Worm (Caenorhabditis elegans) whole organism, L2 larva: ENCODE data around the gene hpo-26.

ENCODE experiments used
- C34F6.9 ChIP-seq: fragments of 150-350 bp; optimal IDR thresholded peaks from 2 replicates; lab custom pipeline; 2014; ENCODE audit warnings: missing biosample characterization, missing genetic modification characterization
- F13H6.1 ChIP-seq: sonication (generic microtip); optimal IDR thresholded peaks from 2 replicates; lab custom pipeline; 2016; ENCODE audit warnings: missing genetic modification characterization, missing compliant biosample characterization
- R02D3.7 ChIP-seq: fragments of 150-350 bp; optimal IDR thresholded peaks from 2 replicates; lab custom pipeline; 2014; ENCODE audit warnings: missing biosample characterization, missing genetic modification characterization
- Y55F3AM.14 ChIP-seq: fragments of 200-800 bp; sonication (Bioruptor generic); optimal IDR thresholded peaks from 2 replicates; lab custom pipeline; 2018; ENCODE audit warnings: mild to moderate bottlenecking, missing genetic modification characterization, missing compliant biosample characterization
- aly-2 ChIP-seq: fragments of 150-350 bp; optimal IDR thresholded peaks from 2 replicates; lab custom pipeline; 2014; ENCODE audit warnings: missing biosample characterization, missing genetic modification characterization
- blmp-1 ChIP-seq: sonication (generic microtip); optimal IDR thresholded peaks from 2 replicates; lab custom pipeline; 2017; ENCODE audit warnings: missing genetic modification characterization, mild to moderate bottlenecking, missing compliant biosample characterization, antibody characterized with exemption, moderate library complexity; ENCODE audit not compliant: insufficient read depth
- ceh-16 ChIP-seq: fragments of 150-350 bp; optimal IDR thresholded peaks from 2 replicates; lab custom pipeline; 2014; ENCODE audit warnings: missing biosample characterization, missing genetic modification characterization
- ceh-82 ChIP-seq: fragments of 150-350 bp; optimal IDR thresholded peaks from 2 replicates; lab custom pipeline; 2014; ENCODE audit warnings: missing biosample characterization, missing genetic modification characterization
- crh-2 ChIP-seq: sonication (generic microtip); optimal IDR thresholded peaks from 2 replicates; lab custom pipeline; 2017; ENCODE audit warnings: missing biosample characterization, missing genetic modification characterization
- egl-27 ChIP-seq: sonication (generic microtip); optimal IDR thresholded peaks from 3 replicates; lab custom pipeline; 2017; ENCODE audit warnings: missing biosample characterization, missing genetic modification reagents, missing genetic modification characterization
- elt-3 ChIP-seq: sonication (generic microtip); optimal IDR thresholded peaks from 2 replicates; lab custom pipeline; 2017; ENCODE audit warnings: missing biosample characterization, missing genetic modification characterization
- fos-1 ChIP-seq: fragments of 150-350 bp; optimal IDR thresholded peaks from 2 replicates; lab custom pipeline; 2014; ENCODE audit warnings: missing biosample characterization, missing genetic modification characterization
- lin-13 ChIP-seq: fragments of 150-350 bp; optimal IDR thresholded peaks from 2 replicates; lab custom pipeline; 2014; ENCODE audit warnings: missing biosample characterization, missing genetic modification reagents, missing genetic modification characterization
- lin-39 ChIP-seq: fragments of 150-350 bp; optimal IDR thresholded peaks from 2 replicates; lab custom pipeline; 2014; ENCODE audit warnings: missing biosample characterization, missing genetic modification reagents, missing genetic modification characterization
- lsy-2 ChIP-seq, 2 experiments: fragments of 150-350 bp in 1 of 2; sonication (generic microtip) in 1 of 2; optimal IDR thresholded peaks; 2 replicates each; lab custom pipeline; 2014 to 2017; ENCODE audit warnings: missing biosample characterization in 2 of 2, missing genetic modification characterization in 2 of 2
- mab-5 ChIP-seq: fragments of 150-350 bp; optimal IDR thresholded peaks from 2 replicates; lab custom pipeline; 2014; ENCODE audit warnings: missing biosample characterization, missing genetic modification characterization
- mbf-1 ChIP-seq: sonication (generic microtip); optimal IDR thresholded peaks from 2 replicates; lab custom pipeline; 2017; ENCODE audit warnings: missing biosample characterization, missing genetic modification characterization
- nhr-10 ChIP-seq: sonication (generic microtip); optimal IDR thresholded peaks from 2 replicates; lab custom pipeline; 2017; ENCODE audit warnings: missing biosample characterization, missing genetic modification characterization
- nhr-11 ChIP-seq: fragments of 150-350 bp; optimal IDR thresholded peaks from 2 replicates; lab custom pipeline; 2014; ENCODE audit warnings: missing biosample characterization, missing genetic modification characterization
- nhr-12 ChIP-seq: fragments of 150-350 bp; optimal IDR thresholded peaks from 2 replicates; lab custom pipeline; 2014; ENCODE audit warnings: missing biosample characterization, missing genetic modification characterization
- nhr-21 ChIP-seq: fragments of 150-350 bp; optimal IDR thresholded peaks from 2 replicates; lab custom pipeline; 2014; ENCODE audit warnings: missing biosample characterization, missing genetic modification characterization
- nhr-237 ChIP-seq: fragments of 150-350 bp; optimal IDR thresholded peaks from 2 replicates; lab custom pipeline; 2014; ENCODE audit warnings: missing biosample characterization, missing genetic modification characterization
- nhr-25 ChIP-seq: fragments of 150-350 bp; sonication (generic microtip); optimal IDR thresholded peaks from 3 replicates; lab custom pipeline; 2014; ENCODE audit warnings: missing biosample characterization, missing genetic modification characterization
- nhr-6 ChIP-seq: fragments of 150-350 bp; optimal IDR thresholded peaks from 2 replicates; lab custom pipeline; 2014; ENCODE audit warnings: missing biosample characterization, missing genetic modification characterization
- nhr-77 ChIP-seq: fragments of 150-350 bp; optimal IDR thresholded peaks from 2 replicates; lab custom pipeline; 2014; ENCODE audit warnings: missing biosample characterization, missing genetic modification characterization
- peb-1 ChIP-seq: fragments of 150-350 bp; optimal IDR thresholded peaks from 2 replicates; lab custom pipeline; 2014; ENCODE audit warnings: missing biosample characterization, missing genetic modification characterization
- sem-4 ChIP-seq: fragments of 150-350 bp; optimal IDR thresholded peaks from 2 replicates; lab custom pipeline; 2014; ENCODE audit warnings: missing biosample characterization, missing genetic modification reagents, missing genetic modification characterization
- skn-1 ChIP-seq: sonication (generic microtip); optimal IDR thresholded peaks from 2 replicates; lab custom pipeline; 2017; ENCODE audit warnings: missing biosample characterization, missing genetic modification characterization
- sma-3 ChIP-seq: sonication (generic microtip); optimal IDR thresholded peaks from 2 replicates; lab custom pipeline; 2016; ENCODE audit warnings: missing genetic modification reagents, missing genetic modification characterization, missing compliant biosample characterization
- sma-9 ChIP-seq, 2 experiments: fragments of 150-350 bp in 1 of 2; sonication (generic microtip) in 1 of 2; optimal IDR thresholded peaks; 2 replicates each; lab custom pipeline; 2014 to 2016; ENCODE audit warnings: missing genetic modification characterization in 2 of 2, mild to moderate bottlenecking in 1 of 2, missing biosample characterization in 1 of 2, missing compliant biosample characterization in 1 of 2, missing genetic modification reagents in 1 of 2, moderate library complexity in 1 of 2
- unc-39 ChIP-seq: fragments of 150-350 bp; optimal IDR thresholded peaks from 2 replicates; lab custom pipeline; 2014; ENCODE audit warnings: missing biosample characterization, missing genetic modification characterization
- unc-55 ChIP-seq: fragments of 150-350 bp; sonication (generic microtip); optimal IDR thresholded peaks from 3 replicates; lab custom pipeline; 2014; ENCODE audit warnings: missing biosample characterization, missing genetic modification reagents, missing genetic modification characterization
- unc-62 ChIP-seq: fragments of 150-350 bp; optimal IDR thresholded peaks from 2 replicates; lab custom pipeline; 2014; ENCODE audit warnings: missing biosample characterization, missing genetic modification reagents, missing genetic modification characterization
- zag-1 ChIP-seq: fragments of 150-350 bp; optimal IDR thresholded peaks from 2 replicates; lab custom pipeline; 2014; ENCODE audit warnings: missing biosample characterization, missing genetic modification characterization
- ztf-1 ChIP-seq: fragments of 200-800 bp; sonication (Bioruptor generic); conservative IDR thresholded peaks from 2 replicates; pipeline ENCODE4 v1.3.6; 2022; ENCODE audit warnings: missing genetic modification characterization, missing compliant biosample characterization
- ztf-11 ChIP-seq: sonication (generic microtip); optimal IDR thresholded peaks from 2 replicates; lab custom pipeline; 2017; ENCODE audit warnings: missing biosample characterization, missing genetic modification characterization
- ztf-4 ChIP-seq: fragments of 150-350 bp; optimal IDR thresholded peaks from 2 replicates; lab custom pipeline; 2014; ENCODE audit warnings: missing biosample characterization, missing genetic modification characterization

The hpo-26 gene

DNA sequence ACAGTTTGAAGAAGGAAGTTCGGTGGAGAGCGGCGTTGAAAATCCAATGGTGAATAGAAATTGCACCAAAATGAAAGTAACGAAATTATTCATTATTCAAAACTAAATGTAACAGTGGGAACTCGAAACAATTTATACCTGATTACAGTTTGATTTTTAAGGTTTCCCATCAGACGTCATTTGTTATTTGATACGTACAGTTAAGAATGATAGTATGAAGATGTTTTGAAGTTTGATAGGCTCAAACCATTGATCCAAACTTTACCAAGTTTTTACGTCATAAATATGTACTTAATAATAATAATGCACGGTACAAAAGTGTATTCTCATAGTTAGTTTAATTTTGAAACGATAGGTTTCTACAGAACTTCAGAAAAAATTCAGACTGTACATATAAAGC is 25.2 kb upstream of the hpo-26 start, which contains the start of gene spp-20:
spp-20 (minus strand) TSS at position 101 of the 400 bp plus-strand sequence.
- no peak for TF ChIP-seq aly-2
- no peak for TF ChIP-seq nhr-6 (tag; lab: Kevin White, UChicago)
- no peak for TF ChIP-seq nhr-25 (tag; lab: Kevin White, UChicago)
- TF ChIP-seq nhr-11: no peak
- no peak for TF ChIP-seq nhr-237
- no peak for TF ChIP-seq unc-55 (GFP tag; lab: Kevin White, UChicago)
- TF ChIP-seq lsy-2 (tag; optimal IDR thresholded peaks at IDR 0.05; lab: Kevin White, UChicago): no peak
- TF ChIP-seq F13H6.1 (tag; lab: Kevin White, UChicago): no peak
- TF ChIP-seq ztf-1 (GFP tag; lab: Robert Waterston, UW): no peak
- TF ChIP-seq elt-3 (tag; lab: Kevin White, UChicago): no peak
- TF ChIP-seq lin-39 (tag; lab: Kevin White, UChicago): no peak
- TF ChIP-seq blmp-1 (tag; lab: Kevin White, UChicago): no peak
- TF ChIP-seq nhr-21 (tag; lab: Kevin White, UChicago): no peak
- no peak for TF ChIP-seq unc-62 (GFP tag; lab: Kevin White, UChicago)
- TF ChIP-seq mbf-1 (tag; lab: Kevin White, UChicago): no peak
- no peak for TF ChIP-seq sem-4
- TF ChIP-seq, all 48 proteins: peak for 0

ce11 chrV:6557035-6557434 is 24.2 kb upstream of the hpo-26 start, which contains the start of gene spp-27:
Gene spp-27, minus strand, starts transcription at chrV:6557135.
- no peak for TF ChIP-seq F13H6.1 (tag; lab: Kevin White, UChicago)
- no peak for TF ChIP-seq mab-5 (tag; lab: Kevin White, UChicago)
- no peak for TF ChIP-seq crh-2 (tag; lab: Kevin White, UChicago)
- TF ChIP-seq elt-3 (tag; lab: Kevin White, UChicago): no peak
- TF ChIP-seq lin-13 (GFP tag; lab: Kevin White, UChicago): no peak
- TF ChIP-seq mbf-1 (tag; lab: Kevin White, UChicago): no peak
- TF ChIP-seq sem-4: no peak
- TF ChIP-seq ceh-16 (tag; lab: Kevin White, UChicago): no peak
- no peak for TF ChIP-seq R02D3.7
- no peak for TF ChIP-seq fos-1
- no peak for TF ChIP-seq ztf-4 (tag; lab: Kevin White, UChicago)
- no peak for TF ChIP-seq zag-1 (tag; lab: Kevin White, UChicago)
- no peak for TF ChIP-seq peb-1
- TF ChIP-seq nhr-77 (tag; lab: Kevin White, UChicago): no peak
- no peak for TF ChIP-seq skn-1 (tag; lab: Kevin White, UChicago)
- no peak for TF ChIP-seq sma-3 (GFP tag; lab: Kevin White, UChicago)
- TF ChIP-seq egl-27 (tag; lab: Kevin White, UChicago): no peak
- no peak for TF ChIP-seq blmp-1 (tag; lab: Kevin White, UChicago)

DNA sequence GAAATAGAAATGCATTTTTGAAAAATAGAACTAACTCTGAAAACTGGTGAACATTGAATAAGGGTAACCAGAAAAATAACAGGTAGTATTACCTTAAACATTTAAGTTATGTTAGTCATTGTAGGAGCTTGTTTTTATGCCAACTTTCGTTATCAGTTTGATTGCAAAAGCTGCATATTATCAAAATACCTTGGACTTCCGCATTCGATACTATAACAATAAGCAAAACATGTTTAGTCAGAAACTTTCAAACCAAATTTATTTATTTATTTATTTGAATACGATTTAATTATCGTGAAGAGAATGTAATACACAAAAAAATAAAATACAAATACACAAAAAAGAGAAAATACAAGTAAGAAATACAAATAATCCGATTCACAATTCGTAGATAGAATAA is 21.4 kb upstream of the hpo-26 start, which contains the start of gene K04A8.19:
K04A8.19 (minus strand) TSS at position 101 of the 400 bp plus-strand sequence.
- no peak for TF ChIP-seq ztf-11 (tag; lab: Kevin White, UChicago)
- no peak for TF ChIP-seq sma-9 (GFP tag; optimal IDR thresholded peaks at IDR 0.05; lab: Kevin White, UChicago)
- TF ChIP-seq sma-9 (tag; optimal IDR thresholded peaks at IDR 0.05; lab: Kevin White, UChicago): no peak
- no peak for TF ChIP-seq sma-3 (GFP tag; lab: Kevin White, UChicago)
- no peak for TF ChIP-seq nhr-10 (tag; lab: Kevin White, UChicago)
- no peak for TF ChIP-seq nhr-12 (tag; lab: Kevin White, UChicago)
- TF ChIP-seq skn-1 (tag; lab: Kevin White, UChicago): no peak
- no peak for TF ChIP-seq Y55F3AM.14 (GFP tag; lab: Kevin White, UChicago)
- no peak for TF ChIP-seq ztf-4 (tag; lab: Kevin White, UChicago)
- TF ChIP-seq ceh-82 (tag; lab: Kevin White, UChicago): no peak
- no peak for TF ChIP-seq ztf-1 (GFP tag; lab: Robert Waterston, UW)
- no peak for TF ChIP-seq unc-39 (tag; lab: Kevin White, UChicago)
- TF ChIP-seq C34F6.9 (tag; lab: Kevin White, UChicago): no peak
- no peak for TF ChIP-seq lin-39 (tag; lab: Kevin White, UChicago)
- no peak for TF ChIP-seq nhr-11
- TF ChIP-seq blmp-1 (tag; lab: Kevin White, UChicago): no peak
